Worm (Caenorhabditis elegans) whole organism, L2 larva: ENCODE measurements around the gene fbxb-16.

Experiments used
- ama-1 ChIP-seq: fragments of 150-350 bp; optimal IDR thresholded peaks from 2 replicates; lab custom pipeline; 2018; ENCODE audit warnings: inconsistent platforms
- ceh-16 ChIP-seq: fragments of 150-350 bp; optimal IDR thresholded peaks from 2 replicates; lab custom pipeline; 2014; ENCODE audit warnings: missing biosample characterization, missing genetic modification characterization
- elt-1 ChIP-seq: fragments of 150-350 bp; optimal IDR thresholded peaks from 2 replicates; lab custom pipeline; 2014; ENCODE audit warnings: missing biosample characterization, missing genetic modification characterization
- nhr-11 ChIP-seq: fragments of 150-350 bp; optimal IDR thresholded peaks from 2 replicates; lab custom pipeline; 2014; ENCODE audit warnings: missing biosample characterization, missing genetic modification characterization
- nhr-237 ChIP-seq: fragments of 150-350 bp; optimal IDR thresholded peaks from 2 replicates; lab custom pipeline; 2014; ENCODE audit warnings: missing biosample characterization, missing genetic modification characterization
- ztf-4 ChIP-seq: fragments of 150-350 bp; optimal IDR thresholded peaks from 2 replicates; lab custom pipeline; 2014; ENCODE audit warnings: missing biosample characterization, missing genetic modification characterization

DNA sequence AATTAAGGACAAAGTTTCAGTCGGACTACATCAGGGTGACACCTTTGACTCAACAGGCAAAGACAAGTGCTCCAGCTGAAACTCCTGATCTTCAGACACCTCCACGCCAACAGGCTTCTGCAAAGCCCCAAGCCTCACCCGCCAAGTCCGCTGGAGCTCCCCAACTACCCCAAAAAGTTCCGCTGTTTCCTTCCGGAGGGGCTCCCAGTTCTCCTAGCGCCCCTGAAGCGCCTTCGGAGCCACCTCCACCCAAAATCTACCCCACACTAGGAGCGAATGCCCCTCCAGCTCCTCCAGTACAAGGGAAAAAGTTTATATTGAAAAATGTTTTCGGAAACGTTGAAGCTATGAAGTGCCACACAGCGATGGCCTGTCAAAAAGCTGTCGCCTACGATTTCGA lies 48.7 kb downstream of the fbxb-16 start:
- no peak for TF ChIP-seq elt-1
- no peak for TF ChIP-seq ztf-4 (tag; lab: Kevin White, UChicago)
- no peak for TF ChIP-seq ama-1 (lab: Kevin White, UChicago)
- no peak for TF ChIP-seq nhr-11 (tag; lab: Kevin White, UChicago)
- TF ChIP-seq ceh-16 (tag; lab: Kevin White, UChicago): no peak
- TF ChIP-seq nhr-237 (tag; lab: Kevin White, UChicago): no peak
